Worm (Caenorhabditis elegans) whole organism, L3 larva: ENCODE results near the gene unc-50.
A peak's percentile ranks its signal among the peaks of the same experiment; 100 is the strongest.

ENCODE experiments used
- R02D3.7 ChIP-seq: fragments of 150-350 bp; optimal IDR thresholded peaks from 2 replicates; lab custom pipeline; 2014; ENCODE audit warnings: missing biosample characterization, missing genetic modification characterization
- aly-2 ChIP-seq: fragments of 150-350 bp; optimal IDR thresholded peaks from 2 replicates; lab custom pipeline; 2014; ENCODE audit warnings: missing biosample characterization, missing genetic modification characterization
- ama-1 ChIP-seq: fragments of 150-350 bp; optimal IDR thresholded peaks from 2 replicates; lab custom pipeline; 2018
- ceh-16 ChIP-seq: sonication (generic microtip); optimal IDR thresholded peaks from 2 replicates; lab custom pipeline; 2017; ENCODE audit warnings: missing biosample characterization, missing genetic modification characterization
- ceh-28 ChIP-seq: fragments of 150-350 bp; optimal IDR thresholded peaks from 2 replicates; lab custom pipeline; 2014; ENCODE audit warnings: missing biosample characterization, missing genetic modification reagents, missing genetic modification characterization
- ceh-9 ChIP-seq: sonication (generic microtip); optimal IDR thresholded peaks from 2 replicates; lab custom pipeline; 2018; ENCODE audit warnings: missing biosample characterization, missing genetic modification characterization
- daf-12 ChIP-seq: fragments of 150-350 bp; optimal IDR thresholded peaks from 2 replicates; lab custom pipeline; 2014; ENCODE audit warnings: missing biosample characterization, missing genetic modification reagents, missing genetic modification characterization
- egl-5 ChIP-seq: fragments of 150-350 bp; optimal IDR thresholded peaks from 2 replicates; lab custom pipeline; 2017; ENCODE audit warnings: missing biosample characterization, missing genetic modification reagents, missing genetic modification characterization, inconsistent platforms
- elt-2 ChIP-seq: sonication (generic microtip); optimal IDR thresholded peaks from 2 replicates; lab custom pipeline; 2016; ENCODE audit warnings: missing genetic modification reagents, mild to moderate bottlenecking, missing genetic modification characterization, missing compliant biosample characterization
- elt-3 ChIP-seq, 3 experiments: fragments of 150-350 bp in 1 of 3; sonication (generic microtip) in 2 of 3; optimal IDR thresholded peaks; 2 replicates in 2 of 3; 4 replicates in 1 of 3; lab custom pipeline; 2014 to 2017; ENCODE audit warnings: missing biosample characterization in 3 of 3, missing genetic modification characterization in 3 of 3
- fkh-10 ChIP-seq: sonication (generic microtip); optimal IDR thresholded peaks from 2 replicates; lab custom pipeline; 2017; ENCODE audit warnings: missing biosample characterization, missing genetic modification reagents, missing genetic modification characterization
- fkh-2 ChIP-seq: fragments of 150-350 bp; optimal IDR thresholded peaks from 2 replicates; lab custom pipeline; 2014; ENCODE audit warnings: missing biosample characterization, missing genetic modification reagents, missing genetic modification characterization
- fos-1 ChIP-seq: fragments of 150-350 bp; optimal IDR thresholded peaks from 2 replicates; lab custom pipeline; 2014; ENCODE audit warnings: missing biosample characterization, missing genetic modification characterization
- hmg-11 ChIP-seq: sonication (generic microtip); optimal IDR thresholded peaks from 2 replicates; lab custom pipeline; 2016; ENCODE audit warnings: missing genetic modification characterization, missing compliant biosample characterization
- jun-1 ChIP-seq: fragments of 150-350 bp; optimal IDR thresholded peaks from 2 replicates; lab custom pipeline; 2014; ENCODE audit warnings: missing biosample characterization, missing genetic modification reagents, missing genetic modification characterization
- lin-15B ChIP-seq: fragments of 150-350 bp; optimal IDR thresholded peaks from 2 replicates; lab custom pipeline; 2014; ENCODE audit warnings: missing biosample characterization, missing genetic modification characterization
- lin-39 ChIP-seq: fragments of 150-350 bp; optimal IDR thresholded peaks from 2 replicates; lab custom pipeline; 2018; ENCODE audit warnings: missing biosample characterization, missing genetic modification reagents, missing genetic modification characterization
- lsy-12 ChIP-seq: sonication (generic microtip); optimal IDR thresholded peaks from 2 replicates; lab custom pipeline; 2016; ENCODE audit warnings: mild to moderate bottlenecking, missing genetic modification characterization, missing compliant biosample characterization
- mdl-1 ChIP-seq: fragments of 150-350 bp; optimal IDR thresholded peaks from 2 replicates; lab custom pipeline; 2014; ENCODE audit warnings: missing biosample characterization, missing genetic modification characterization
- mml-1 ChIP-seq: fragments of 150-350 bp; sonication (generic microtip); optimal IDR thresholded peaks from 3 replicates; lab custom pipeline; 2014; ENCODE audit warnings: missing biosample characterization, missing genetic modification characterization
- nfya-1 ChIP-seq: sonication (generic microtip); optimal IDR thresholded peaks from 2 replicates; lab custom pipeline; 2017; ENCODE audit warnings: missing genetic modification characterization, mild to moderate bottlenecking, missing compliant biosample characterization, antibody characterized with exemption, moderate library complexity; ENCODE audit not compliant: insufficient read depth
- nhr-11 ChIP-seq: fragments of 150-350 bp; optimal IDR thresholded peaks from 2 replicates; lab custom pipeline; 2014; ENCODE audit warnings: missing biosample characterization, missing genetic modification characterization
- nhr-12 ChIP-seq: fragments of 150-350 bp; optimal IDR thresholded peaks from 2 replicates; lab custom pipeline; 2014; ENCODE audit warnings: missing biosample characterization, missing genetic modification characterization
- nhr-23 ChIP-seq: fragments of 150-350 bp; optimal IDR thresholded peaks from 2 replicates; lab custom pipeline; 2014; ENCODE audit warnings: missing biosample characterization, missing genetic modification reagents, missing genetic modification characterization
- nhr-237 ChIP-seq: fragments of 150-350 bp; optimal IDR thresholded peaks from 2 replicates; lab custom pipeline; 2014; ENCODE audit warnings: missing biosample characterization, missing genetic modification characterization
- nhr-25 ChIP-seq: sonication (generic microtip); optimal IDR thresholded peaks from 2 replicates; lab custom pipeline; 2017; ENCODE audit warnings: missing biosample characterization, missing genetic modification characterization
- nhr-28 ChIP-seq: fragments of 150-350 bp; optimal IDR thresholded peaks from 2 replicates; lab custom pipeline; 2014; ENCODE audit warnings: missing biosample characterization, missing genetic modification characterization
- nhr-43 ChIP-seq: sonication (generic microtip); optimal IDR thresholded peaks from 2 replicates; lab custom pipeline; 2016; ENCODE audit warnings: mild to moderate bottlenecking, missing genetic modification characterization, missing compliant biosample characterization; ENCODE audit not compliant: poor library complexity, severe bottlenecking
- nhr-67 ChIP-seq: fragments of 150-350 bp; optimal IDR thresholded peaks from 2 replicates; lab custom pipeline; 2014; ENCODE audit warnings: missing biosample characterization, missing genetic modification characterization
- nhr-76 ChIP-seq: fragments of 150-350 bp; sonication (generic microtip); optimal IDR thresholded peaks from 5 replicates; lab custom pipeline; 2014; ENCODE audit warnings: missing biosample characterization, missing genetic modification characterization
- nhr-77 ChIP-seq: fragments of 150-350 bp; optimal IDR thresholded peaks from 2 replicates; lab custom pipeline; 2014; ENCODE audit warnings: missing biosample characterization, missing genetic modification characterization
- pha-4 ChIP-seq: fragments of 150-350 bp; optimal IDR thresholded peaks from 2 replicates; lab custom pipeline; 2014; ENCODE audit warnings: missing biosample characterization, missing genetic modification reagents, missing genetic modification characterization
- pqm-1 ChIP-seq: fragments of 150-350 bp; optimal IDR thresholded peaks from 2 replicates; lab custom pipeline; 2017; ENCODE audit warnings: missing biosample characterization, missing genetic modification characterization, inconsistent platforms
- sea-2 ChIP-seq: fragments of 150-350 bp; sonication (generic microtip); optimal IDR thresholded peaks from 4 replicates; lab custom pipeline; 2014; ENCODE audit warnings: missing biosample characterization, missing genetic modification reagents, missing genetic modification characterization
- skn-1 ChIP-seq: fragments of 150-350 bp; optimal IDR thresholded peaks from 2 replicates; lab custom pipeline; 2014; ENCODE audit warnings: missing biosample characterization, missing genetic modification characterization
- snpc-4 ChIP-seq: fragments of 150-350 bp; optimal IDR thresholded peaks from 2 replicates; lab custom pipeline; 2014; ENCODE audit warnings: missing biosample characterization, missing genetic modification characterization
- tbx-2 ChIP-seq: sonication (generic microtip); optimal IDR thresholded peaks from 2 replicates; lab custom pipeline; 2016; ENCODE audit warnings: mild to moderate bottlenecking, missing genetic modification characterization, missing compliant biosample characterization
- unc-62 ChIP-seq: fragments of 150-350 bp; sonication (generic microtip); optimal IDR thresholded peaks from 4 replicates; lab custom pipeline; 2014; ENCODE audit warnings: missing biosample characterization, missing genetic modification reagents, missing genetic modification characterization
- zag-1 ChIP-seq: fragments of 150-350 bp; optimal IDR thresholded peaks from 2 replicates; lab custom pipeline; 2014; ENCODE audit warnings: missing biosample characterization, missing genetic modification characterization
- ztf-11 ChIP-seq: fragments of 150-350 bp; optimal IDR thresholded peaks from 2 replicates; lab custom pipeline; 2014; ENCODE audit warnings: missing biosample characterization, missing genetic modification characterization
- ztf-4 ChIP-seq: fragments of 150-350 bp; optimal IDR thresholded peaks from 2 replicates; lab custom pipeline; 2014; ENCODE audit warnings: missing biosample characterization, missing genetic modification characterization

Gene unc-50

ce11 chrIII:10278826-10279225, 39.1 kb downstream of the unc-50 start, which contains the start of gene pad-2:
Gene pad-2, plus strand, starts transcription at chrIII:10279126.
- TF ChIP-seq snpc-4 (no peak), nhr-23 (tag; lab: Kevin White, UChicago) (no peak), fos-1 (tag; lab: Kevin White, UChicago) (no peak), elt-3 (tag; optimal IDR thresholded peaks at IDR 0.05; lab: Kevin White, UChicago) (no peak), ceh-9 (no peak), ztf-11 (tag; lab: Kevin White, UChicago) (no peak), fkh-10 (GFP tag; lab: Kevin White, UChicago) (no peak), fkh-2 (tag; lab: Kevin White, UChicago) (no peak), lin-39 (tag; lab: Kevin White, UChicago) (no peak), unc-62 (GFP tag; lab: Kevin White, UChicago) (no peak), R02D3.7 (tag; lab: Kevin White, UChicago) (no peak), ama-1 (lab: Kevin White, UChicago) (no peak), nhr-76 (tag; lab: Kevin White, UChicago) (no peak), egl-5 (no peak)

DNA sequence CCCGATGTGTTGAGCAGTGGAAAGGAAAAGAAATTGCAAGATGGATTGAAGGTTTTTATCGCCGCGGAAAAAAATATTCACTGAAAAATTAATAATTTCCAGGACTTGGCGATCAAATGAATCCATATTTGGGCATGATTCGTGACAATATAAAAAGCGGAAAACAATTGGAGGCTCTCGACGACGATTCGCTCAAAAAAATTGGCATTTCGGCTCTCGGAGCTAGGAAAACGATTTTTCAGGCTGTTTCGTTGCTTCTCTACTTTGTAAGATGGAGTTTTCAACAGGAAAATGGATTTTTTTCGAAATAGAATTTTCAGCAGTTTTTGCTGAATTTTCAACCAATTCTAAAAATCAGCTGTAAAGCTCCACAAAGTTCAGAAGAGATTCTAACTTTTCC, 46.2 kb downstream of the unc-50 start:
- TF ChIP-seq mml-1 (no peak), zag-1 (tag; lab: Kevin White, UChicago) (no peak), ceh-28 (tag; lab: Kevin White, UChicago) (no peak), ceh-9 (no peak), mdl-1 (tag; lab: Kevin White, UChicago) (no peak), sea-2 (no peak), egl-5 (no peak), ceh-16 (tag; lab: Kevin White, UChicago) (no peak), aly-2 (no peak), elt-2 (tag; lab: Kevin White, UChicago) (no peak), pha-4 (no peak)
- TF ChIP-seq, all 47 proteins: peak for 0

DNA sequence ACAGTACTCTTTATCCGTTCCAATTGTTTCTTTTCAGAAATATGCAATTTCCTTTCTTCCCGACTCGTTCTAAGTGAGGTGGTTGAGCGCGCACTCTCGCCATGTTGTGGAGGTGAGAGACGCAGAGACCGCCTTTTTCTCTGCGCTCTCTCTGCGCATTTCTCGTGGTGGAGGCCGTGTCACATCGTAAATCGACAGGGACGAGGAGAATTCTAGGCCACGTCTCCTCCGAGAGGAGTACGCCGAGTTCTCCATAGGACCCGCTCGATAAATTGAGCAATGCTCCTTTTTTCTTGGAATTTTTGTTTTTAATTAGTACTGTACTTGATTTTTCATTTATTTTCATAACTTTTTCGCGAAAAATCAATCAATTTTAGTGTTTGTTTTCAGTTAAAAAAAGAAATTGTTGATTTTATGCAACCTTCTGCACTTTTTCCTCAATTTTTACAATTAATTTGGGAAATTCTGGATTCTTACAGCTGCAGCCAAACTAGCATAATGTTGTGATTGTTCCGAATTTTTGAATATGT, 47.1 kb downstream of the unc-50 start, which contains the start of gene cnk-1:
TSS of gene cnk-1 (plus strand) at position 480 of the 530 bp plus-strand sequence.
- TF ChIP-seq lin-15B (tag; lab: Kevin White, UChicago) (peak; percentile 91), nhr-25 (tag; lab: Kevin White, UChicago) (peak; percentile 14), fkh-2 (tag; lab: Kevin White, UChicago) (no peak), egl-5 (no peak), ceh-9 (no peak), skn-1 (tag; lab: Kevin White, UChicago) (peak; percentile 22), nhr-11 (tag; lab: Kevin White, UChicago) (no peak), mml-1 (no peak), R02D3.7 (tag; lab: Kevin White, UChicago) (peak; percentile 89), elt-2 (tag; lab: Kevin White, UChicago) (peak; percentile 38), nhr-77 (no peak), pha-4 (peak; percentile 46), nhr-237 (tag; lab: Kevin White, UChicago) (no peak), nfya-1 (tag; lab: Kevin White, UChicago) (peak; percentile 60), snpc-4 (no peak), nhr-23 (tag; lab: Kevin White, UChicago) (peak; percentile 65), jun-1 (tag; lab: Kevin White, UChicago) (no peak), nhr-28 (no peak), unc-62 (GFP tag; lab: Kevin White, UChicago) (no peak), daf-12 (tag; lab: Kevin White, UChicago) (no peak), ama-1 (lab: Kevin White, UChicago) (no peak), ztf-4 (tag; lab: Kevin White, UChicago) (no peak), nhr-43 (peak; percentile 92), nhr-12 (tag; lab: Kevin White, UChicago) (no peak), fkh-10 (GFP tag; lab: Kevin White, UChicago) (no peak), lin-39 (tag; lab: Kevin White, UChicago) (peak; percentile 64), tbx-2 (tag; lab: Kevin White, UChicago) (peak; percentile 56), lsy-12 (tag; lab: Kevin White, UChicago) (peak; percentile 57), nhr-67 (tag; lab: Kevin White, UChicago) (no peak), hmg-11 (tag; lab: Kevin White, UChicago) (peak; percentile 37), aly-2 (no peak), pqm-1 (tag; lab: Kevin White, UChicago) (no peak), ztf-11 (tag; lab: Kevin White, UChicago) (no peak)
